Worm (Caenorhabditis elegans): ENCODE data around the gene ran-2.

DNA sequence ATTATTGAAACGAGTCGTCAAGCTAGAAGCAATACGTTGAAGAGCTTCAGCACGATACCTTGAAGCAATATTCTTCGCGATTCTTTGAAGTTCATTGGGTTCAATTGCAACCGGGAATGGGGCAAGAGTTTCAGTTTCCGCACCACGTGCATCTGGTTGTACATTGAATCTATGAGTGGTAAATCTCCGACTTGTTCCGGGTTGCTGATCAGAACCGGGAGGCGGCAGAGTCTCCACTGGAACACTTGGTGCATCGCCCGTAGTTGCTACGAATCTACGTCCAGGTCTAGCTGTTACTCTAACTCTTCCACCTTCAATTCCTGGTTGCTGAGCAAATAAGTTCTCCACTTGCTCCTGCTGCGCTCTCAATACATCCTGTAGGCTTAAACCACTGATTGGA, 44.3 kb upstream of the ran-2 start:
- no peak for TF ChIP-seq lim-6 (tag; optimal IDR thresholded peaks at IDR 0.05)
- no peak for TF ChIP-seq C08G9.2 (tag; optimal IDR thresholded peaks at IDR 0.05)
- TF ChIP-seq zip-5 (tag; optimal IDR thresholded peaks at IDR 0.05), result no peak
